Worm (Caenorhabditis elegans): ENCODE measurements around the gene mtl-1.

DNA sequence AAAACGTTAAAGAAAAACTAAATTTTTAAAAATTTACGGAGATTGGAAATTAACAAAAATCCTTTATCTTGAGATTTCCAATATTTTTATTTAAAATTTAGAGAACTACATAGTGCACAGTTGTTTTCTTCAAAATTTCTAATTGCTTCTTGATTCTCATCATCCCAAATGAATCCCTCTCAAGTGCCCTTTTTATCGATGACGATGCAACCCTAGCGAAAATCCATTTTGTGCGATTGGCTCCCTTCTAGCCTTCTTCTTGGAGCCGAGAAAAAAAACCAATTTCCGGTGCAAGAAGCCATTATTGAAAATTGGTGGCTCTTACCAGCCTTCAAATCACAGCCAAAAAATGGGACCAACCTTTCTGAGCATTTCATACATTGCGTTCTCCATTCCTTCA, 29.2 kb downstream of the mtl-1 start:
- no peak for TF ChIP-seq ztf-4 (tag; optimal IDR thresholded peaks at IDR 0.05)
- TF ChIP-seq unc-62 (GFP tag; optimal IDR thresholded peaks at IDR 0.05), result no peak

Measured in whole organism, L3 larva.